Worm (Caenorhabditis elegans) whole organism, young adult: ENCODE results near the gene K10H10.9.
A peak's percentile ranks its signal among the peaks of the same experiment; 100 is the strongest.

Experiments
- B0019.2 ChIP-seq: fragments of 200-800 bp; sonication (Bioruptor generic); conservative IDR thresholded peaks from 2 replicates; pipeline ENCODE4 v1.3.6; 2022; ENCODE audit warnings: missing genetic modification reagents, missing genetic modification characterization, missing compliant biosample characterization
- D2030.7 ChIP-seq: fragments of 200-800 bp; sonication (Bioruptor generic); IDR thresholded peaks from 2 replicates; pipeline ENCODE4 v1.3.6; 2022; ENCODE audit warnings: missing genetic modification reagents, missing genetic modification characterization, missing compliant biosample characterization
- F10E7.11 ChIP-seq: sonication (generic microtip); optimal IDR thresholded peaks from 2 replicates; lab custom pipeline; 2017; ENCODE audit warnings: mild to moderate bottlenecking, missing genetic modification characterization, moderate library complexity, missing compliant biosample characterization
- F23B12.7 ChIP-seq: sonication (generic microtip); optimal IDR thresholded peaks from 2 replicates; lab custom pipeline; 2017; ENCODE audit warnings: missing genetic modification characterization, mild to moderate bottlenecking, missing compliant biosample characterization, antibody characterized with exemption, moderate library complexity; ENCODE audit not compliant: insufficient read depth
- F33H1.4 ChIP-seq: fragments of 200-800 bp; sonication (Bioruptor generic); IDR thresholded peaks from 2 replicates; pipeline ENCODE4 v1.3.6; 2022; ENCODE audit warnings: missing genetic modification reagents, missing genetic modification characterization, missing compliant biosample characterization
- F49E8.2 ChIP-seq: sonication (generic microtip); optimal IDR thresholded peaks from 3 replicates; lab custom pipeline; 2017; ENCODE audit warnings: missing genetic modification characterization, mild to moderate bottlenecking, missing compliant biosample characterization, antibody characterized with exemption, moderate library complexity; ENCODE audit not compliant: insufficient read depth
- F55B11.4 ChIP-seq: sonication (generic microtip); optimal IDR thresholded peaks from 2 replicates; lab custom pipeline; 2016; ENCODE audit warnings: missing compliant biosample characterization, missing genetic modification characterization, borderline replicate concordance; ENCODE audit not compliant: insufficient read depth
- F57C9.4 ChIP-seq: sonication (generic microtip); optimal IDR thresholded peaks from 2 replicates; lab custom pipeline; 2017; ENCODE audit warnings: mild to moderate bottlenecking, missing genetic modification characterization, missing compliant biosample characterization
- Y79H2A.3 ChIP-seq: fragments of 200-800 bp; sonication (Bioruptor generic); conservative IDR thresholded peaks from 2 replicates; pipeline ENCODE4 v1.3.6; 2022; ENCODE audit warnings: missing genetic modification reagents, missing genetic modification characterization, missing compliant biosample characterization
- Y95B8A.8 ChIP-seq: fragments of 200-800 bp; sonication (Bioruptor generic); IDR thresholded peaks from 2 replicates; pipeline ENCODE4 v1.3.6; 2022; ENCODE audit warnings: missing genetic modification reagents, missing genetic modification characterization, missing compliant biosample characterization
- attf-3 ChIP-seq: fragments of 200-800 bp; sonication (Bioruptor generic); conservative IDR thresholded peaks from 2 replicates; pipeline ENCODE4 v1.3.6; 2022; ENCODE audit warnings: missing genetic modification reagents, missing genetic modification characterization, missing compliant biosample characterization
- attf-6 ChIP-seq: fragments of 200-800 bp; sonication (Bioruptor generic); IDR thresholded peaks from 2 replicates; pipeline ENCODE4 v1.3.6; 2022; ENCODE audit warnings: missing genetic modification reagents, missing genetic modification characterization, missing compliant biosample characterization
- ccch-3 ChIP-seq: fragments of 200-800 bp; sonication (Bioruptor generic); optimal IDR thresholded peaks from 2 replicates; lab custom pipeline; 2018; ENCODE audit warnings: mild to moderate bottlenecking, missing genetic modification characterization, missing compliant biosample characterization
- cebp-1 ChIP-seq, 2 experiments: fragments of 200-800 bp in 1 of 2; sonication (Bioruptor generic) in 1 of 2; sonication (generic microtip) in 1 of 2; IDR thresholded peaks in 1 of 2; optimal IDR thresholded peaks in 1 of 2; 2 replicates each; pipeline versions ENCODE4 v1.3.6 to Lab custom; 2017 to 2022; ENCODE audit warnings: missing compliant biosample characterization in 2 of 2, missing genetic modification characterization in 2 of 2, mild to moderate bottlenecking in 1 of 2, missing genetic modification reagents in 1 of 2, moderate library complexity in 1 of 2
- cebp-2 ChIP-seq: fragments of 200-800 bp; sonication (Bioruptor generic); IDR thresholded peaks from 2 replicates; pipeline ENCODE4 v1.3.6; 2022; ENCODE audit warnings: missing genetic modification characterization, missing compliant biosample characterization
- ceh-58 ChIP-seq: fragments of 200-800 bp; sonication (Bioruptor generic); IDR thresholded peaks from 2 replicates; pipeline ENCODE4 v1.3.6; 2022; ENCODE audit warnings: missing genetic modification characterization, missing compliant biosample characterization
- ceh-79 ChIP-seq: sonication (generic microtip); optimal IDR thresholded peaks from 2 replicates; lab custom pipeline; 2017; ENCODE audit warnings: mild to moderate bottlenecking, missing genetic modification characterization, missing compliant biosample characterization
- ceh-91 ChIP-seq: fragments of 200-800 bp; sonication (Bioruptor generic); IDR thresholded peaks from 2 replicates; pipeline ENCODE4 v1.3.6; 2022; ENCODE audit warnings: missing genetic modification reagents, missing genetic modification characterization, missing compliant biosample characterization
- efl-1 ChIP-seq: fragments of 150-350 bp; optimal IDR thresholded peaks from 2 replicates; lab custom pipeline; 2014; ENCODE audit warnings: missing biosample characterization, missing genetic modification reagents, missing genetic modification characterization
- egl-18 ChIP-seq: fragments of 200-800 bp; sonication (Bioruptor generic); IDR thresholded peaks from 2 replicates; pipeline ENCODE4 v1.3.6; 2022; ENCODE audit warnings: missing genetic modification reagents, missing genetic modification characterization, missing compliant biosample characterization
- ekl-4 ChIP-seq: fragments of 200-800 bp; sonication (Bioruptor generic); IDR thresholded peaks from 2 replicates; pipeline ENCODE4 v1.3.6; 2022; ENCODE audit warnings: missing genetic modification reagents, missing genetic modification characterization, missing compliant biosample characterization
- hlh-26 ChIP-seq: fragments of 200-800 bp; sonication (Bioruptor generic); conservative IDR thresholded peaks from 2 replicates; pipeline ENCODE4 v1.3.6; 2022; ENCODE audit warnings: missing genetic modification reagents, missing genetic modification characterization, missing compliant biosample characterization
- lin-35 ChIP-seq, 3 experiments: fragments of 150-350 bp in 2 of 3; sonication (generic microtip) in 1 of 3; optimal IDR thresholded peaks; 2 replicates each; lab custom pipeline; 2014 to 2018; ENCODE audit warnings: missing biosample characterization in 3 of 3, missing genetic modification characterization in 3 of 3, missing genetic modification reagents in 3 of 3
- lin-54 ChIP-seq: fragments of 200-800 bp; sonication (Bioruptor generic); optimal IDR thresholded peaks from 2 replicates; lab custom pipeline; 2018; ENCODE audit warnings: mild to moderate bottlenecking, missing genetic modification characterization, missing compliant biosample characterization
- lsl-1 ChIP-seq: fragments of 200-800 bp; sonication (Bioruptor generic); optimal IDR thresholded peaks from 2 replicates; lab custom pipeline; 2018; ENCODE audit warnings: mild to moderate bottlenecking, missing genetic modification characterization, moderate library complexity, missing compliant biosample characterization
- madf-6 ChIP-seq: fragments of 200-800 bp; sonication (Bioruptor generic); IDR thresholded peaks from 2 replicates; pipeline ENCODE4 v1.3.6; 2022; ENCODE audit warnings: missing genetic modification reagents, missing genetic modification characterization, missing compliant biosample characterization
- madf-8 ChIP-seq: fragments of 200-800 bp; sonication (Bioruptor generic); conservative IDR thresholded peaks from 2 replicates; pipeline ENCODE4 v1.3.6; 2022; ENCODE audit warnings: missing genetic modification reagents, missing genetic modification characterization, missing compliant biosample characterization
- nfya-1 ChIP-seq: sonication (generic microtip); optimal IDR thresholded peaks from 2 replicates; lab custom pipeline; 2017; ENCODE audit warnings: antibody characterized with exemption, missing compliant biosample characterization, missing genetic modification characterization, borderline replicate concordance; ENCODE audit not compliant: insufficient read depth
- nhr-27 ChIP-seq: fragments of 200-800 bp; sonication (Bioruptor generic); optimal IDR thresholded peaks from 2 replicates; lab custom pipeline; 2018; ENCODE audit warnings: mild to moderate bottlenecking, missing genetic modification characterization, moderate library complexity, missing compliant biosample characterization
- rpc-1 ChIP-seq, 2 experiments: fragments of 150-350 bp in 1 of 2; sonication (generic microtip) in 1 of 2; optimal IDR thresholded peaks; 2 replicates each; lab custom pipeline; 2014 to 2018; ENCODE audit warnings: missing biosample characterization in 1 of 2, missing genetic modification characterization in 1 of 2, missing genetic modification reagents in 1 of 2, missing genotype in 1 of 2
- snpc-1.3 ChIP-seq: sonication (generic microtip); optimal IDR thresholded peaks from 2 replicates; lab custom pipeline; 2017; ENCODE audit warnings: missing genetic modification characterization, mild to moderate bottlenecking, missing compliant biosample characterization, antibody characterized with exemption, moderate library complexity, missing genotype, missing genetic modification reagents; ENCODE audit not compliant: insufficient read depth
- snpc-3.4 ChIP-seq: sonication (generic microtip); optimal IDR thresholded peaks from 2 replicates; lab custom pipeline; 2017; ENCODE audit warnings: missing genetic modification characterization, mild to moderate bottlenecking, missing compliant biosample characterization, antibody characterized with exemption, moderate library complexity, missing genotype, missing genetic modification reagents
- tbp1 ChIP-seq: fragments of 200-800 bp; sonication (Bioruptor generic); optimal IDR thresholded peaks from 2 replicates; lab custom pipeline; 2018; ENCODE audit warnings: mild to moderate bottlenecking, missing genetic modification characterization, missing compliant biosample characterization
- tbx-9 ChIP-seq: sonication (generic microtip); optimal IDR thresholded peaks from 2 replicates; lab custom pipeline; 2016; ENCODE audit warnings: borderline replicate concordance, missing genetic modification characterization, inconsistent platforms, missing compliant biosample characterization
- tlf-1 ChIP-seq: fragments of 200-800 bp; sonication (Bioruptor generic); optimal IDR thresholded peaks from 2 replicates; lab custom pipeline; 2018; ENCODE audit warnings: mild to moderate bottlenecking, missing genetic modification characterization, missing compliant biosample characterization
- unc-130 ChIP-seq: sonication (generic microtip); optimal IDR thresholded peaks from 2 replicates; lab custom pipeline; 2016; ENCODE audit warnings: missing genetic modification reagents, missing genetic modification characterization, missing compliant biosample characterization
- xnd-1 ChIP-seq: sonication (generic microtip); optimal IDR thresholded peaks from 2 replicates; lab custom pipeline; 2016; ENCODE audit warnings: missing genotype, missing genetic modification reagents, missing genetic modification characterization, missing compliant biosample characterization
- zfh-2 ChIP-seq: fragments of 200-800 bp; sonication (Bioruptor generic); conservative IDR thresholded peaks from 2 replicates; pipeline ENCODE4 v1.3.6; 2022; ENCODE audit warnings: missing genetic modification reagents, missing genetic modification characterization, missing compliant biosample characterization
- ztf-18 ChIP-seq: sonication (generic microtip); optimal IDR thresholded peaks from 2 replicates; lab custom pipeline; 2016; ENCODE audit warnings: missing genotype, mild to moderate bottlenecking, missing genetic modification characterization, missing compliant biosample characterization
- ztf-25 ChIP-seq: fragments of 200-800 bp; sonication (Bioruptor generic); IDR thresholded peaks from 2 replicates; pipeline ENCODE4 v1.3.6; 2022; ENCODE audit warnings: missing genetic modification reagents, missing genetic modification characterization, missing compliant biosample characterization

The K10H10.9 gene

ce11 chrII:14528233-14528802, 13.4 kb upstream of the K10H10.9 start, which contains the start of the genes F57C2.5 and spat-1 (continued):
- peak; percentile 25 for TF ChIP-seq snpc-3.4 (tag; lab: Kevin White, UChicago)
- TF ChIP-seq attf-6 (GFP tag; lab: Robert Waterston, UW) = no peak
- TF ChIP-seq tlf-1 (GFP tag; lab: Kevin White, UChicago) = no peak
- peak; percentile 44 for TF ChIP-seq tbp1 (GFP tag; lab: Kevin White, UChicago)
- TF ChIP-seq nhr-27 (tag; lab: Kevin White, UChicago) = no peak
- no peak for TF ChIP-seq rpc-1 (optimal IDR thresholded peaks at IDR 0.05; lab: Kevin White, UChicago)
- no peak for TF ChIP-seq rpc-1 (tag; optimal IDR thresholded peaks at IDR 0.05; lab: Kevin White, UChicago)
- peak; percentile 42 for TF ChIP-seq ztf-18
- peak; percentile 47 for TF ChIP-seq F23B12.7
- TF ChIP-seq, all 124 proteins: peak for 39

- no peak for TF ChIP-seq F49E8.2 (tag; lab: Kevin White, UChicago)
- TF ChIP-seq egl-18 (GFP tag; lab: Robert Waterston, UW) = no peak
- no peak for TF ChIP-seq ceh-79 (tag; lab: Kevin White, UChicago)
- no peak for TF ChIP-seq ceh-58
- TF ChIP-seq ztf-25 (GFP tag; lab: Robert Waterston, UW) = no peak
- TF ChIP-seq cebp-2 (GFP tag; lab: Robert Waterston, UW) = no peak
- TF ChIP-seq F57C9.4 (tag; lab: Kevin White, UChicago) = no peak
- no peak for TF ChIP-seq unc-130 (GFP tag; lab: Kevin White, UChicago)
- no peak for TF ChIP-seq tbx-9 (tag; lab: Kevin White, UChicago)
- TF ChIP-seq nfya-1 (tag; lab: Kevin White, UChicago) = no peak
These were observed 12.2 kb upstream of the K10H10.9 start for ce11 chrII:14527104-14527503.

ce11 chrII:14525013-14525412, 10.1 kb upstream of the K10H10.9 start, which contains the start of gene F57C2.4:
Gene F57C2.4, plus strand, starts transcription at chrII:14525313.
- TF ChIP-seq D2030.7 = no peak
- no peak for TF ChIP-seq F55B11.4 (tag; lab: Kevin White, UChicago)
- TF ChIP-seq attf-3 (GFP tag; lab: Robert Waterston, UW) = no peak

- TF ChIP-seq xnd-1 (tag; lab: Kevin White, UChicago) (peak; percentile 49), lin-35 (GFP tag; optimal IDR thresholded peaks at IDR 0.05; lab: Kevin White, UChicago) (no peak), zfh-2 (no peak), lin-54 (GFP tag; lab: Kevin White, UChicago) (peak; percentile 26), madf-8 (GFP tag; lab: Robert Waterston, UW) (peak; percentile 58), madf-6 (GFP tag; lab: Robert Waterston, UW) (peak; percentile 80), F10E7.11 (no peak), ceh-91 (GFP tag; lab: Robert Waterston, UW) (0 out of 2 replicates have a peak, but pooled peaks have one; percentile 13), D2030.7 (peak; percentile 50; the same call in 1 of the 2 replicates), cebp-1 (GFP tag; IDR thresholded peaks at IDR 0.05; lab: Robert Waterston, UW) (no peak), cebp-1 (tag; optimal IDR thresholded peaks at IDR 0.05; lab: Kevin White, UChicago) (no peak), Y79H2A.3 (GFP tag; lab: Robert Waterston, UW) (no peak), Y95B8A.8 (GFP tag; lab: Robert Waterston, UW) (no peak), ccch-3 (GFP tag; lab: Kevin White, UChicago) (no peak), F33H1.4 (GFP tag; lab: Robert Waterston, UW) (0 out of 2 replicates have a peak, but pooled peaks have one; percentile 17), ekl-4 (no peak), F55B11.4 (tag; lab: Kevin White, UChicago) (no peak), efl-1 (GFP tag; lab: Kevin White, UChicago) (peak; percentile 75), B0019.2 (GFP tag; lab: Robert Waterston, UW) (no peak), snpc-1.3 (tag; lab: Kevin White, UChicago) (peak; percentile 16), hlh-26 (GFP tag; lab: Robert Waterston, UW) (no peak), lsl-1 (GFP tag; lab: Kevin White, UChicago) (peak; percentile 87)
These were observed 8.8 kb upstream of the K10H10.9 start, which contains the start of gene pot-2 for ce11 chrII:14523645-14524223. Gene pot-2, plus strand, starts transcription at chrII:14524173.
